Worm (Caenorhabditis elegans) whole organism, L4 larva: ENCODE data around the gene rfc-2.

Experiments
- fos-1 ChIP-seq: fragments of 150-350 bp; optimal IDR thresholded peaks from 2 replicates; lab custom pipeline; 2014; ENCODE audit warnings: missing biosample characterization, missing genetic modification characterization
- lin-13 ChIP-seq: fragments of 150-350 bp; optimal IDR thresholded peaks from 2 replicates; lab custom pipeline; 2014; ENCODE audit warnings: missing biosample characterization, missing genetic modification reagents, missing genetic modification characterization
- pqm-1 ChIP-seq: sonication (generic microtip); optimal IDR thresholded peaks from 2 replicates; lab custom pipeline; 2017; ENCODE audit warnings: missing biosample characterization, missing genetic modification characterization
- unc-62 ChIP-seq, 3 experiments: fragments of 150-350 bp in 1 of 3; sonication (generic microtip); optimal IDR thresholded peaks in 2 of 3; peaks in 1 of 3; 1 replicate in 1 of 3; 2 replicates in 2 of 3; lab custom pipeline; 2014 to 2017; ENCODE audit warnings: missing biosample characterization in 3 of 3, missing genetic modification characterization in 3 of 3, missing genetic modification reagents in 3 of 3, missing genotype in 1 of 3

DNA sequence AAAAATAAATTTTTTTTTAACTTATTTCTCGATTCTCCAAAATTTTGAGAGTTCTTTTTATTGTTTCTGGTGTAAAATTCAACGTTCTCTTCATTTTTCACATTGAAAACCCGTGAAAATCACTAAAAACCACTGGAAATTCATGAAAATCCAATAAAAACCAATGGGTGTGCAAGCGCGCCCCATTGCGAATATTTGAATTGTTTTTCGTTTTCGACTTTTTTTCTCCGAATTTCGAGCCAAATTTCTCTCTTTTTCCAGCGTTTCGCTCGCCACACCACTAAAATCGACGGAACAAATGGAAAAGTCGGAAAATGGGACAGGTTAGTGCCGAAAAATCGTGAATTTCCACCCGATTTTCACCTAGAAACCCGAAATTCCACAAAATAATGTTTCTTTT lies 36.8 kb upstream of the rfc-2 start:
- TF ChIP-seq unc-62 (GFP tag; optimal IDR thresholded peaks at IDR 0.05 in 1 of 2; lab: Kevin White, UChicago), result no peak
- no peak for TF ChIP-seq unc-62 (tag; optimal IDR thresholded peaks at IDR 0.05; lab: Kevin White, UChicago)
- no peak for TF ChIP-seq pqm-1 (tag; lab: Kevin White, UChicago)
- no peak for TF ChIP-seq lin-13 (GFP tag; lab: Kevin White, UChicago)
- TF ChIP-seq fos-1 (tag; lab: Kevin White, UChicago), result no peak
